Worm (Caenorhabditis elegans) whole organism, midembryonic: ENCODE data around the gene Y49F6C.8.

ENCODE experiments used
- T22C8.4 ChIP-seq: fragments of 200-800 bp; sonication (Bioruptor generic); IDR thresholded peaks from 2 replicates; pipeline ENCODE4 v1.3.6; 2022; ENCODE audit warnings: missing genetic modification characterization, missing compliant biosample characterization
- cog-1 ChIP-seq: sonication (generic microtip); optimal IDR thresholded peaks from 2 replicates; lab custom pipeline; 2016; ENCODE audit warnings: missing genetic modification characterization, missing compliant biosample characterization
- flt-1 ChIP-seq: fragments of 200-800 bp; sonication (Bioruptor generic); IDR thresholded peaks from 2 replicates; pipeline ENCODE4 v1.3.6; 2022; ENCODE audit warnings: missing genetic modification characterization, missing compliant biosample characterization
- klf-2 ChIP-seq: fragments of 200-800 bp; sonication (Bioruptor generic); conservative IDR thresholded peaks from 2 replicates; pipeline ENCODE4 v1.3.6; 2022; ENCODE audit warnings: missing genetic modification reagents, missing genetic modification characterization, missing compliant biosample characterization
- med-1 ChIP-seq: sonication (generic microtip); optimal IDR thresholded peaks from 2 replicates; lab custom pipeline; 2017; ENCODE audit warnings: missing genetic modification characterization, mild to moderate bottlenecking, missing compliant biosample characterization, antibody characterized with exemption, missing genetic modification reagents; ENCODE audit not compliant: insufficient read depth
- ref-1 ChIP-seq: fragments of 200-800 bp; sonication (Bioruptor generic); conservative IDR thresholded peaks from 2 replicates; pipeline ENCODE4 v1.3.6; 2022; ENCODE audit warnings: missing genetic modification reagents, missing genetic modification characterization, missing compliant biosample characterization
- tab-1 ChIP-seq: fragments of 200-800 bp; sonication (Bioruptor generic); IDR thresholded peaks from 2 replicates; pipeline ENCODE4 v1.3.6; 2022; ENCODE audit warnings: missing genetic modification characterization, missing compliant biosample characterization
- ztf-23 ChIP-seq: fragments of 200-800 bp; sonication (Bioruptor generic); IDR thresholded peaks from 2 replicates; pipeline ENCODE4 v1.3.6; 2022; ENCODE audit warnings: missing genetic modification reagents, missing genetic modification characterization, missing compliant biosample characterization
- ztf-29 ChIP-seq: fragments of 200-800 bp; sonication (Bioruptor generic); IDR thresholded peaks from 2 replicates; pipeline ENCODE4 v1.3.6; 2022; ENCODE audit warnings: missing genetic modification reagents, missing genetic modification characterization, missing compliant biosample characterization

- TF ChIP-seq ztf-23 (GFP tag; lab: Robert Waterston, UW) (no peak), tab-1 (GFP tag; lab: Robert Waterston, UW) (no peak), T22C8.4 (GFP tag; lab: Robert Waterston, UW) (no peak), flt-1 (no peak), med-1 (GFP tag; lab: Kevin White, UChicago) (no peak), cog-1 (tag; lab: Kevin White, UChicago) (no peak), ztf-29 (no peak), klf-2 (GFP tag; lab: Robert Waterston, UW) (no peak), ref-1 (GFP tag; lab: Robert Waterston, UW) (no peak)
Measured at ce11 chrII:3387503-3387902, 17.6 kb upstream of the Y49F6C.8 start, which contains the start of gene T06D4.6.
